Fruit fly (Drosophila melanogaster) whole organism, wandering third instar larva: ENCODE measurements around the gene SMC6.
A peak's percentile ranks its signal among the peaks of the same experiment; 100 is the strongest.

Experiments
- Abd-B ChIP-seq: fragments of >200 bp; optimal IDR thresholded peaks from 2 replicates; lab custom pipeline; 2017; ENCODE audit warnings: missing biosample characterization, missing genetic modification characterization
- CG9705 ChIP-seq: fragments of 200-800 bp; sonication (Bioruptor generic); optimal IDR thresholded peaks from 2 replicates; lab custom pipeline; 2018; ENCODE audit warnings: missing biosample characterization, mild to moderate bottlenecking, missing genetic modification characterization
- CrebA ChIP-seq: fragments of 200-800 bp; sonication (Bioruptor generic); optimal IDR thresholded peaks from 2 replicates; lab custom pipeline; 2016; ENCODE audit warnings: missing biosample characterization, mild to moderate bottlenecking, missing genetic modification characterization, borderline replicate concordance
- Dfd ChIP-seq: fragments of >200 bp; optimal IDR thresholded peaks from 2 replicates; lab custom pipeline; 2017; ENCODE audit warnings: missing biosample characterization, missing genetic modification characterization
- Dif ChIP-seq: fragments of 200-275, 200-300 bp; sonication (Bioruptor generic); optimal IDR thresholded peaks from 2 replicates; lab custom pipeline; 2018; ENCODE audit warnings: missing biosample characterization, missing genetic modification characterization; ENCODE audit not compliant: partially characterized antibody
- GATAd ChIP-seq: sonication (Bioruptor generic); optimal IDR thresholded peaks from 2 replicates; lab custom pipeline; 2016; ENCODE audit warnings: missing biosample characterization, missing genetic modification characterization
- HLH106 ChIP-seq: fragments of 200-800 bp; optimal IDR thresholded peaks from 3 replicates; lab custom pipeline; 2019; ENCODE audit warnings: missing biosample characterization, mild to moderate bottlenecking, missing genetic modification characterization, moderate library complexity
- Hnf4 ChIP-seq: fragments of 200-800 bp; sonication (Bioruptor generic); optimal IDR thresholded peaks from 2 replicates; lab custom pipeline; 2016; ENCODE audit warnings: missing biosample characterization, mild to moderate bottlenecking, missing genetic modification characterization
- Hr78 ChIP-seq: fragments of >200 bp; optimal IDR thresholded peaks from 2 replicates; lab custom pipeline; 2017; ENCODE audit warnings: missing biosample characterization, missing genetic modification characterization
- Hr83 ChIP-seq: fragments of 200-300 bp; sonication (Bioruptor generic); optimal IDR thresholded peaks from 2 replicates; lab custom pipeline; 2016; ENCODE audit warnings: missing biosample characterization, mild to moderate bottlenecking, missing genetic modification characterization, moderate library complexity; ENCODE audit not compliant: poor library complexity, severe bottlenecking
- Jra ChIP-seq: sonication (Bioruptor generic); optimal IDR thresholded peaks from 2 replicates; lab custom pipeline; 2016; ENCODE audit warnings: missing biosample characterization, missing genetic modification characterization
- Mio ChIP-seq: sonication (Bioruptor generic); optimal IDR thresholded peaks from 2 replicates; lab custom pipeline; 2016; ENCODE audit warnings: missing biosample characterization, missing genetic modification characterization
- Myc ChIP-seq: fragments of >200 bp; optimal IDR thresholded peaks from 2 replicates; lab custom pipeline; 2017
- N ChIP-seq: fragments of >200 bp; optimal IDR thresholded peaks from 2 replicates; lab custom pipeline; 2018; ENCODE audit warnings: missing biosample characterization, missing external identifiers, missing genetic modification characterization
- OdsH ChIP-seq: fragments of 200-800 bp; sonication (Bioruptor generic); optimal IDR thresholded peaks from 2 replicates; lab custom pipeline; 2016; ENCODE audit warnings: missing biosample characterization, mild to moderate bottlenecking, missing genetic modification characterization
- Rel ChIP-seq, 2 experiments: fragments of 200-800 bp; sonication (Bioruptor generic) in 1 of 2; optimal IDR thresholded peaks; 2 replicates in 1 of 2; 3 replicates in 1 of 2; lab custom pipeline; 2016 to 2019; ENCODE audit warnings: mild to moderate bottlenecking in 2 of 2, missing biosample characterization in 2 of 2, missing genetic modification characterization in 2 of 2, moderate library complexity in 1 of 2
- Sp1 ChIP-seq: fragments of 200-800 bp; sonication (Bioruptor generic); optimal IDR thresholded peaks from 3 replicates; lab custom pipeline; 2019; ENCODE audit warnings: missing biosample characterization, mild to moderate bottlenecking, missing genetic modification characterization, moderate library complexity
- Vsx2 ChIP-seq: fragments of 200-300, 225-300 bp; sonication (Bioruptor generic); optimal IDR thresholded peaks from 2 replicates; lab custom pipeline; 2018; ENCODE audit warnings: missing biosample characterization, missing genetic modification characterization; ENCODE audit not compliant: partially characterized antibody
- br ChIP-seq: fragments of 200-800 bp; sonication (Bioruptor generic); optimal IDR thresholded peaks from 2 replicates; lab custom pipeline; 2016; ENCODE audit warnings: missing biosample characterization, missing genetic modification characterization
- brk ChIP-seq: fragments of 200-800 bp; sonication (Bioruptor generic); optimal IDR thresholded peaks from 2 replicates; lab custom pipeline; 2016; ENCODE audit warnings: missing biosample characterization, mild to moderate bottlenecking, missing genetic modification characterization
- dl ChIP-seq, 2 experiments: fragments of 175-275, 200-275 bp in 1 of 2; fragments of 200-275 bp in 1 of 2; sonication (Bioruptor generic); optimal IDR thresholded peaks; lab custom pipeline; 2018; ENCODE audit warnings: mild to moderate bottlenecking in 2 of 2, missing biosample characterization in 2 of 2, missing genetic modification characterization in 2 of 2, moderate library complexity in 2 of 2; ENCODE audit not compliant: partially characterized antibody in 2 of 2, insufficient read depth in 1 of 2
- dsf ChIP-seq: sonication (Bioruptor generic); optimal IDR thresholded peaks from 2 replicates; lab custom pipeline; 2016; ENCODE audit warnings: missing biosample characterization, missing genetic modification characterization, borderline replicate concordance
- ey ChIP-seq: fragments of 200-800 bp; sonication (Bioruptor generic); optimal IDR thresholded peaks from 2 replicates; lab custom pipeline; 2016; ENCODE audit warnings: missing biosample characterization, missing genetic modification characterization
- foxo ChIP-seq, 2 experiments: fragments of 200-800 bp; sonication (Bioruptor generic); optimal IDR thresholded peaks; 2 replicates in 1 of 2; 3 replicates in 1 of 2; lab custom pipeline; 2016 to 2017; ENCODE audit warnings: missing biosample characterization in 2 of 2, missing genetic modification characterization in 2 of 2
- fru ChIP-seq: fragments of 200-800 bp; sonication (Bioruptor generic); optimal IDR thresholded peaks from 3 replicates; lab custom pipeline; 2016; ENCODE audit warnings: missing biosample characterization, mild to moderate bottlenecking, missing genetic modification characterization
- h ChIP-seq: fragments of 200-800 bp; sonication (Bioruptor generic); optimal IDR thresholded peaks from 3 replicates; lab custom pipeline; 2016; ENCODE audit warnings: missing biosample characterization, mild to moderate bottlenecking, missing genetic modification characterization
- lola ChIP-seq: fragments of >200 bp; optimal IDR thresholded peaks from 2 replicates; lab custom pipeline; 2017; ENCODE audit warnings: missing biosample characterization, missing genetic modification characterization
- psq ChIP-seq: fragments of 200-800 bp; sonication (Bioruptor generic); optimal IDR thresholded peaks from 3 replicates; lab custom pipeline; 2017; ENCODE audit warnings: missing biosample characterization, mild to moderate bottlenecking, missing genetic modification characterization, moderate library complexity
- rgr ChIP-seq: fragments of 200-800 bp; sonication (Bioruptor generic); optimal IDR thresholded peaks from 3 replicates; lab custom pipeline; 2016; ENCODE audit warnings: missing biosample characterization, mild to moderate bottlenecking, missing genetic modification characterization
- sage ChIP-seq: fragments of 200-800 bp; sonication (Bioruptor generic); optimal IDR thresholded peaks from 2 replicates; lab custom pipeline; 2016; ENCODE audit warnings: missing biosample characterization, mild to moderate bottlenecking, missing genetic modification characterization
- sv ChIP-seq: fragments of 200-800 bp; sonication (Bioruptor generic); optimal IDR thresholded peaks from 3 replicates; lab custom pipeline; 2016; ENCODE audit warnings: missing biosample characterization, missing genetic modification characterization
- tai ChIP-seq: sonication (Bioruptor generic); optimal IDR thresholded peaks from 2 replicates; lab custom pipeline; 2016; ENCODE audit warnings: missing biosample characterization, missing genetic modification characterization
- woc ChIP-seq: sonication (Bioruptor generic); optimal IDR thresholded peaks from 2 replicates; lab custom pipeline; 2016; ENCODE audit warnings: missing biosample characterization, mild to moderate bottlenecking, missing genetic modification characterization

SMC6 gene

dm6 chr3R:24230423-24231205, 37.4 kb upstream of the SMC6 start, which contains the start of gene mask (continued):
- TF ChIP-seq GATAd (GFP tag; lab: Kevin White, UChicago) (no peak), Hr78 (no peak), N (no peak), Jra (peak; percentile 73)

dm6 chr3R:24229870-24230422, 36.7 kb upstream of the SMC6 start, which contains the start of gene Spase22-23:
Spase22-23 (minus strand) TSS chr3R:24230035.
- no peak for TF ChIP-seq fru
- TF ChIP-seq dsf (GFP tag; lab: Kevin White, UChicago), result peak; percentile 44
- peak; percentile 27 for TF ChIP-seq sage (GFP tag; lab: Kevin White, UChicago)
- no peak for TF ChIP-seq Myc (lab: Kevin White, UChicago)
- TF ChIP-seq br (GFP tag; lab: Kevin White, UChicago), result no peak
- TF ChIP-seq, all 38 proteins: peak for 2

- TF ChIP-seq brk (GFP tag; lab: Kevin White, UChicago) (no peak), lola (GFP tag; lab: Kevin White, UChicago) (no peak), Sp1 (GFP tag; lab: Kevin White, UChicago) (no peak), ey (no peak), CrebA (GFP tag; lab: Kevin White, UChicago) (no peak), woc (GFP tag; lab: Kevin White, UChicago) (no peak), br (GFP tag; lab: Kevin White, UChicago) (no peak), foxo (GFP tag; optimal IDR thresholded peaks at IDR 0.05; lab: Kevin White, UChicago) (no peak), GATAd (GFP tag; lab: Kevin White, UChicago) (no peak), Jra (no peak), sage (GFP tag; lab: Kevin White, UChicago) (no peak)
These were observed 35.5 kb upstream of the SMC6 start, which contains the start of gene Acp95EF for dm6 chr3R:24228675-24229074. Acp95EF (plus strand) TSS chr3R:24228975.

- TF ChIP-seq Rel (GFP tag; optimal IDR thresholded peaks at IDR 0.05; lab: Kevin White, UChicago) (no peak), Rel (tag; optimal IDR thresholded peaks at IDR 0.05; lab: Kevin White, UChicago) (peak; percentile 27), psq (GFP tag; lab: Kevin White, UChicago) (peak; percentile 11), Vsx2 (GFP tag; lab: Kevin White, UChicago) (no peak), Sp1 (GFP tag; lab: Kevin White, UChicago) (peak; percentile 36), Myc (lab: Kevin White, UChicago) (peak; percentile 6), foxo (GFP tag; optimal IDR thresholded peaks at IDR 0.05; lab: Kevin White, UChicago) (peak in 1 of 2 experiments; percentile 10), rgr (GFP tag; lab: Kevin White, UChicago) (no peak), brk (GFP tag; lab: Kevin White, UChicago) (no peak), Abd-B (GFP tag; lab: Kevin White, UChicago) (no peak)
These were observed 33.5 kb upstream of the SMC6 start, which contains the start of the genes Spps and CG13609 for dm6 chr3R:24226744-24227143. Spps (minus strand) TSS chr3R:24226934. CG13609 (plus strand) TSS chr3R:24227023.

dm6 chr3R:24221334-24222302, 28.4 kb upstream of the SMC6 start, which contains the start of gene twin:
twin (minus strand) TSS chr3R:24221965.
- peak; percentile 37 for TF ChIP-seq Sp1 (GFP tag; lab: Kevin White, UChicago)
- no peak for TF ChIP-seq Jra
- peak; percentile 99 for TF ChIP-seq psq (GFP tag; lab: Kevin White, UChicago)
- no peak for TF ChIP-seq Vsx2 (GFP tag; lab: Kevin White, UChicago)
- TF ChIP-seq CG9705, result peak; percentile 43
- TF ChIP-seq tai, result no peak
- no peak for TF ChIP-seq Dfd
- TF ChIP-seq ey, result peak; percentile 45
- peak; percentile 76 for TF ChIP-seq woc (GFP tag; lab: Kevin White, UChicago)
- peak; percentile 62 for TF ChIP-seq Hr83 (GFP tag; lab: Kevin White, UChicago)
- TF ChIP-seq Abd-B (GFP tag; lab: Kevin White, UChicago), result no peak
- no peak for TF ChIP-seq dl (GFP tag; optimal IDR thresholded peaks at IDR 0.05; lab: Kevin White, UChicago; ENCODE audit: insufficient read depth in 1 of 2, partially characterized antibody in 2 of 2)
- peak; percentile 57 for TF ChIP-seq Hnf4 (GFP tag; lab: Kevin White, UChicago)
- TF ChIP-seq OdsH (GFP tag; lab: Kevin White, UChicago), result peak; percentile 16
- no peak for TF ChIP-seq Dif (GFP tag; lab: Kevin White, UChicago)
- peak in 1 of 2 experiments; percentile 65 for TF ChIP-seq foxo (GFP tag; optimal IDR thresholded peaks at IDR 0.05; lab: Kevin White, UChicago)
- TF ChIP-seq HLH106 (tag; lab: Kevin White, UChicago), result peak; percentile 62
- no peak for TF ChIP-seq lola (GFP tag; lab: Kevin White, UChicago)
- peak; percentile 15 for TF ChIP-seq dsf (GFP tag; lab: Kevin White, UChicago)
- TF ChIP-seq h (GFP tag; lab: Kevin White, UChicago), result peak; percentile 74
- peak; percentile 37 for TF ChIP-seq sv (GFP tag; lab: Kevin White, UChicago)
- TF ChIP-seq Rel (GFP tag; optimal IDR thresholded peaks at IDR 0.05; lab: Kevin White, UChicago), result no peak
- TF ChIP-seq Rel (tag; optimal IDR thresholded peaks at IDR 0.05; lab: Kevin White, UChicago), result peak; percentile 7
- no peak for TF ChIP-seq Mio (GFP tag; lab: Kevin White, UChicago)
